Worm (Caenorhabditis elegans) whole organism, L1 larva: Measurements from ENCODE around the gene tsp-2.

ENCODE experiments used
- C34B4.2 ChIP-seq: sonication (generic microtip); optimal IDR thresholded peaks from 2 replicates; lab custom pipeline; 2017; ENCODE audit warnings: mild to moderate bottlenecking, missing genetic modification characterization, missing compliant biosample characterization
- aha-1 ChIP-seq: fragments of 150-350 bp; optimal IDR thresholded peaks from 2 replicates; lab custom pipeline; 2014; ENCODE audit warnings: missing biosample characterization, missing genetic modification characterization
- ama-1 ChIP-seq: fragments of 150-350 bp; optimal IDR thresholded peaks from 2 replicates; lab custom pipeline; 2014
- blmp-1 ChIP-seq: fragments of 150-350 bp; optimal IDR thresholded peaks from 2 replicates; lab custom pipeline; 2014; ENCODE audit warnings: missing biosample characterization, missing genetic modification characterization
- ceh-63 ChIP-seq: fragments of 200-800 bp; sonication (Bioruptor generic); optimal IDR thresholded peaks from 2 replicates; lab custom pipeline; 2018; ENCODE audit warnings: mild to moderate bottlenecking, missing genetic modification characterization, missing compliant biosample characterization
- ceh-82 ChIP-seq, 3 experiments: fragments of 150-350 bp in 1 of 3; sonication (generic microtip) in 2 of 3; optimal IDR thresholded peaks; 2 replicates each; lab custom pipeline; 2014 to 2017; ENCODE audit warnings: missing biosample characterization in 3 of 3, missing genetic modification characterization in 3 of 3
- ceh-88 ChIP-seq: fragments of 200-800 bp; sonication (Bioruptor generic); IDR thresholded peaks from 2 replicates; pipeline ENCODE4 v1.3.6; 2022; ENCODE audit warnings: missing genetic modification characterization, missing compliant biosample characterization
- ceh-90 ChIP-seq: sonication (generic microtip); optimal IDR thresholded peaks from 2 replicates; lab custom pipeline; 2016; ENCODE audit warnings: missing genetic modification characterization, missing compliant biosample characterization
- ces-1 ChIP-seq: fragments of 150-350 bp; optimal IDR thresholded peaks from 2 replicates; lab custom pipeline; 2014; ENCODE audit warnings: missing biosample characterization, missing genetic modification reagents, missing genetic modification characterization
- dsc-1 ChIP-seq: sonication (generic microtip); optimal IDR thresholded peaks from 2 replicates; lab custom pipeline; 2016; ENCODE audit warnings: mild to moderate bottlenecking, missing genetic modification characterization, missing compliant biosample characterization
- efl-1 ChIP-seq, 4 experiments: fragments of 150-350 bp; optimal IDR thresholded peaks in 3 of 4; peaks in 1 of 4; 1 replicate in 1 of 4; 2 replicates in 3 of 4; lab custom pipeline; 2014; ENCODE audit warnings: missing biosample characterization in 2 of 4, missing genetic modification characterization in 2 of 4, missing genetic modification reagents in 2 of 4
- egl-13 ChIP-seq: sonication (generic microtip); optimal IDR thresholded peaks from 2 replicates; lab custom pipeline; 2016; ENCODE audit warnings: missing genotype, missing genetic modification reagents, missing genetic modification characterization, missing compliant biosample characterization
- elt-3 ChIP-seq, 6 experiments: fragments of 150-350 bp in 1 of 6; sonication (generic microtip); optimal IDR thresholded peaks; 2 replicates each; lab custom pipeline; 2017 to 2018; ENCODE audit warnings: missing biosample characterization in 6 of 6, missing genetic modification characterization in 6 of 6, inconsistent platforms in 1 of 6
- fkh-10 ChIP-seq: sonication (generic microtip); optimal IDR thresholded peaks from 2 replicates; lab custom pipeline; 2017; ENCODE audit warnings: missing biosample characterization, missing genetic modification reagents, missing genetic modification characterization
- fkh-4 ChIP-seq: sonication (generic microtip); optimal IDR thresholded peaks from 2 replicates; lab custom pipeline; 2016; ENCODE audit warnings: missing compliant biosample characterization, missing genetic modification characterization, borderline replicate concordance
- fkh-8 ChIP-seq: sonication (generic microtip); optimal IDR thresholded peaks from 2 replicates; lab custom pipeline; 2016; ENCODE audit warnings: mild to moderate bottlenecking, missing genetic modification characterization, missing compliant biosample characterization
- fos-1 ChIP-seq: fragments of 150-350 bp; optimal IDR thresholded peaks from 2 replicates; lab custom pipeline; 2014; ENCODE audit warnings: missing biosample characterization, missing genetic modification characterization
- grh-1 ChIP-seq: fragments of 200-800 bp; sonication (Bioruptor generic); IDR thresholded peaks from 2 replicates; pipeline ENCODE4 v1.3.6; 2022; ENCODE audit warnings: missing genetic modification reagents, missing genetic modification characterization, missing compliant biosample characterization
- hlh-4 ChIP-seq: sonication (generic microtip); optimal IDR thresholded peaks from 2 replicates; lab custom pipeline; 2016; ENCODE audit warnings: mild to moderate bottlenecking, missing genetic modification characterization, missing compliant biosample characterization
- irx-1 ChIP-seq: sonication (generic microtip); optimal IDR thresholded peaks from 2 replicates; lab custom pipeline; 2016; ENCODE audit warnings: missing genetic modification characterization, missing compliant biosample characterization
- isw-1 ChIP-seq: fragments of 200-800 bp; sonication (Bioruptor generic); IDR thresholded peaks from 2 replicates; pipeline ENCODE4 v1.3.6; 2022; ENCODE audit warnings: missing genetic modification characterization, missing compliant biosample characterization
- lin-13 ChIP-seq: fragments of 150-350 bp; optimal IDR thresholded peaks from 2 replicates; lab custom pipeline; 2014; ENCODE audit warnings: missing biosample characterization, missing genetic modification reagents, missing genetic modification characterization
- lin-14 ChIP-seq: fragments of 200-800 bp; sonication (Bioruptor generic); optimal IDR thresholded peaks from 2 replicates; lab custom pipeline; 2018; ENCODE audit warnings: mild to moderate bottlenecking, missing genetic modification characterization, moderate library complexity, missing compliant biosample characterization
- lsy-2 ChIP-seq, 2 experiments: fragments of 150-350 bp; optimal IDR thresholded peaks; 2 replicates each; lab custom pipeline; 2014; ENCODE audit warnings: missing biosample characterization in 2 of 2, missing genetic modification characterization in 2 of 2
- mep-1 ChIP-seq: fragments of 150-350 bp; optimal IDR thresholded peaks from 2 replicates; lab custom pipeline; 2014; ENCODE audit warnings: missing biosample characterization, missing genetic modification characterization
- nhr-11 ChIP-seq: fragments of 150-350 bp; optimal IDR thresholded peaks from 2 replicates; lab custom pipeline; 2014; ENCODE audit warnings: missing biosample characterization, missing genetic modification characterization
- nhr-12 ChIP-seq: sonication (generic microtip); optimal IDR thresholded peaks from 2 replicates; lab custom pipeline; 2017; ENCODE audit warnings: missing biosample characterization, missing genetic modification characterization
- nhr-20 ChIP-seq: sonication (generic microtip); optimal IDR thresholded peaks from 2 replicates; lab custom pipeline; 2016; ENCODE audit warnings: mild to moderate bottlenecking, missing genetic modification characterization, missing compliant biosample characterization
- nhr-28 ChIP-seq: fragments of 150-350 bp; optimal IDR thresholded peaks from 2 replicates; lab custom pipeline; 2014; ENCODE audit warnings: missing biosample characterization, missing genetic modification characterization
- nhr-47 ChIP-seq: sonication (generic microtip); optimal IDR thresholded peaks from 2 replicates; lab custom pipeline; 2016; ENCODE audit warnings: mild to moderate bottlenecking, missing genetic modification characterization, moderate library complexity, missing compliant biosample characterization
- nhr-71 ChIP-seq: sonication (generic microtip); optimal IDR thresholded peaks from 2 replicates; lab custom pipeline; 2016; ENCODE audit warnings: mild to moderate bottlenecking, missing genetic modification characterization, moderate library complexity, missing compliant biosample characterization
- nhr-76 ChIP-seq: sonication (generic microtip); optimal IDR thresholded peaks from 2 replicates; lab custom pipeline; 2017; ENCODE audit warnings: missing biosample characterization, missing genetic modification characterization
- nhr-77 ChIP-seq: fragments of 150-350 bp; optimal IDR thresholded peaks from 2 replicates; lab custom pipeline; 2014; ENCODE audit warnings: missing biosample characterization, missing genetic modification characterization
- nhr-84 ChIP-seq: sonication (generic microtip); optimal IDR thresholded peaks from 2 replicates; lab custom pipeline; 2017; ENCODE audit warnings: missing biosample characterization, missing genetic modification characterization
- nhr-85 ChIP-seq: sonication (generic microtip); peaks from one replicate; lab custom pipeline; 2016; ENCODE audit warnings: missing genetic modification characterization, inconsistent platforms, missing compliant biosample characterization
- pax-3 ChIP-seq: fragments of 200-800 bp; sonication (Bioruptor generic); optimal IDR thresholded peaks from 2 replicates; lab custom pipeline; 2018; ENCODE audit warnings: mild to moderate bottlenecking, missing genetic modification characterization, moderate library complexity, missing compliant biosample characterization
- skn-1 ChIP-seq: fragments of 150-350 bp; optimal IDR thresholded peaks from 2 replicates; lab custom pipeline; 2014; ENCODE audit warnings: missing biosample characterization, missing genetic modification characterization
- snu-23 ChIP-seq: sonication (generic microtip); optimal IDR thresholded peaks from 2 replicates; lab custom pipeline; 2016; ENCODE audit warnings: missing genetic modification characterization, missing compliant biosample characterization
- sox-4 ChIP-seq: sonication (generic microtip); optimal IDR thresholded peaks from 2 replicates; lab custom pipeline; 2016; ENCODE audit warnings: missing genetic modification characterization, missing compliant biosample characterization
- sptf-1 ChIP-seq: fragments of 150-350 bp; optimal IDR thresholded peaks from 2 replicates; lab custom pipeline; 2014; ENCODE audit warnings: missing biosample characterization, missing genetic modification characterization
- sup-37 ChIP-seq: fragments of 200-800 bp; sonication (Bioruptor generic); optimal IDR thresholded peaks from 2 replicates; lab custom pipeline; 2018; ENCODE audit warnings: mild to moderate bottlenecking, missing genetic modification characterization, missing compliant biosample characterization
- swsn-7 ChIP-seq: sonication (generic microtip); optimal IDR thresholded peaks from 2 replicates; lab custom pipeline; 2016; ENCODE audit warnings: missing genetic modification characterization, missing compliant biosample characterization
- unc-30 ChIP-seq: sonication (generic microtip); optimal IDR thresholded peaks from 2 replicates; lab custom pipeline; 2017; ENCODE audit warnings: missing biosample characterization, missing genetic modification characterization
- unc-62 ChIP-seq: fragments of 150-350 bp; optimal IDR thresholded peaks from 2 replicates; lab custom pipeline; 2014; ENCODE audit warnings: missing biosample characterization, missing genetic modification reagents, missing genetic modification characterization
- unc-86 ChIP-seq: sonication (generic microtip); optimal IDR thresholded peaks from 2 replicates; lab custom pipeline; 2016; ENCODE audit warnings: missing genetic modification characterization, missing compliant biosample characterization
- zip-4 ChIP-seq: fragments of 200-800 bp; sonication (Bioruptor generic); optimal IDR thresholded peaks from 2 replicates; lab custom pipeline; 2018; ENCODE audit warnings: mild to moderate bottlenecking, missing genetic modification characterization, moderate library complexity, missing compliant biosample characterization
- ztf-11 ChIP-seq, 2 experiments: sonication (generic microtip); optimal IDR thresholded peaks; 2 replicates each; lab custom pipeline; 2016 to 2017; ENCODE audit warnings: missing genetic modification characterization in 2 of 2, missing biosample characterization in 1 of 2, missing compliant biosample characterization in 1 of 2
- ztf-4 ChIP-seq: fragments of 150-350 bp; optimal IDR thresholded peaks from 2 replicates; lab custom pipeline; 2014; ENCODE audit warnings: missing biosample characterization, missing genetic modification characterization

tsp-2 gene

DNA sequence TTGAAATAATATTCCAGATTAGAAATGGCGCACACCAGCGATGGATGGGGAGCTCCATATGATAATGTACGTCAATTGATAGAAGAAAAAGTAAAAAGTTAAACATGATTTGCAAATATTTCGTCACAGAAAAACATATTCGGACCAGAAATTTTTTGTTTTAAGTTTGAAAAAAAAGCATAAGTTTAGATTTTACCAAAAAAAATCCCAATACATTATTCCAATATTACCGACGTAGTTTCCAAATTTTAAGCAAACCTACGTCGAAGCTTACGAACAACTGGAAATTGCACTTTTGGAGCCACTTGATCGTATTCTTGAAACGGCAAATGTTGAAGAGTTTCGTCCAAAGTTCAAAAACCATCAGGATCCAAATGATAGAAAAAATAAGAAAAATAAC lies 5.1 kb downstream of the tsp-2 start, which contains the start of gene henn-1:
Gene henn-1, plus strand, starts transcription at position 18 of the 400 bp plus-strand sequence.
- TF ChIP-seq sup-37 (GFP tag; lab: Kevin White, UChicago) (no peak), irx-1 (peak; percentile 3), efl-1 (optimal IDR thresholded peaks at IDR 0.05; lab: Kevin White, UChicago) (no peak), efl-1 (GFP tag; optimal IDR thresholded peaks at IDR 0.05 in 1 of 2; lab: Kevin White, UChicago) (peak in 1 of 2 experiments; percentile 90), lsy-2 (tag; optimal IDR thresholded peaks at IDR 0.05; lab: Kevin White, UChicago) (peak in 1 of 2 experiments; percentile 15), ama-1 (lab: Kevin White, UChicago) (peak; percentile 22), nhr-47 (peak; percentile 4)

ce11 chrIII:8229480-8229879 lies 8.3 kb downstream of the tsp-2 start:
- TF ChIP-seq pax-3, result peak; percentile 23
- peak; percentile 43 for TF ChIP-seq swsn-7 (tag; lab: Kevin White, UChicago)
- no peak for TF ChIP-seq irx-1
- peak; percentile 1 for TF ChIP-seq sox-4
- TF ChIP-seq unc-86 (tag; lab: Kevin White, UChicago), result peak; percentile 91
- no peak for TF ChIP-seq nhr-28 (tag; lab: Kevin White, UChicago)
- TF ChIP-seq skn-1 (tag; lab: Kevin White, UChicago), result no peak
- TF ChIP-seq unc-62 (GFP tag; lab: Kevin White, UChicago), result no peak
- TF ChIP-seq ztf-4 (tag; lab: Kevin White, UChicago), result peak; percentile 45
- TF ChIP-seq zip-4 (GFP tag; lab: Kevin White, UChicago), result no peak
- TF ChIP-seq lin-14 (GFP tag; lab: Kevin White, UChicago), result peak; percentile 63
- TF ChIP-seq nhr-84 (tag; lab: Kevin White, UChicago), result no peak
- TF ChIP-seq fkh-8 (tag; lab: Kevin White, UChicago), result peak; percentile 71
- peak; percentile 92 for TF ChIP-seq dsc-1 (tag; lab: Kevin White, UChicago)
- peak; percentile 70 for TF ChIP-seq nhr-47
- peak; percentile 73 for TF ChIP-seq nhr-71 (tag; lab: Kevin White, UChicago)
- peak; percentile 76 for TF ChIP-seq egl-13 (tag; lab: Kevin White, UChicago)
- no peak for TF ChIP-seq ztf-11 (tag; optimal IDR thresholded peaks at IDR 0.05; lab: Kevin White, UChicago)
- TF ChIP-seq nhr-11, result peak; percentile 45
- no peak for TF ChIP-seq fos-1 (tag; lab: Kevin White, UChicago)
- no peak for TF ChIP-seq nhr-12 (tag; lab: Kevin White, UChicago)
- no peak for TF ChIP-seq C34B4.2 (tag; lab: Kevin White, UChicago)
- TF ChIP-seq ceh-63 (GFP tag; lab: Kevin White, UChicago), result no peak
- TF ChIP-seq ceh-82 (tag; optimal IDR thresholded peaks at IDR 0.05; lab: Kevin White, UChicago), result no peak
- TF ChIP-seq sup-37 (GFP tag; lab: Kevin White, UChicago), result no peak
- TF ChIP-seq grh-1 (GFP tag; lab: Robert Waterston, UW), result no peak
- TF ChIP-seq isw-1, result no peak
- TF ChIP-seq mep-1 (tag; lab: Kevin White, UChicago), result no peak
- TF ChIP-seq, all 84 proteins: peak for 12

- peak; percentile 79 for TF ChIP-seq nhr-85
- TF ChIP-seq lsy-2 (tag; optimal IDR thresholded peaks at IDR 0.05; lab: Kevin White, UChicago), result peak in 1 of 2 experiments; percentile 18
- peak; percentile 63 for TF ChIP-seq lin-14 (GFP tag; lab: Kevin White, UChicago)
- TF ChIP-seq lin-13 (GFP tag; lab: Kevin White, UChicago), result peak; percentile 11
- no peak for TF ChIP-seq hlh-4
- no peak for TF ChIP-seq zip-4 (GFP tag; lab: Kevin White, UChicago)
- no peak for TF ChIP-seq ceh-90 (tag; lab: Kevin White, UChicago)
- TF ChIP-seq efl-1 (optimal IDR thresholded peaks at IDR 0.05; lab: Kevin White, UChicago), result no peak
- TF ChIP-seq efl-1 (GFP tag; optimal IDR thresholded peaks at IDR 0.05 in 1 of 2; lab: Kevin White, UChicago), result peak in 1 of 2 experiments; percentile 0
- TF ChIP-seq nhr-76 (tag; lab: Kevin White, UChicago), result no peak
- TF ChIP-seq snu-23 (GFP tag; lab: Kevin White, UChicago), result peak; percentile 6
- no peak for TF ChIP-seq ceh-63 (GFP tag; lab: Kevin White, UChicago)
- no peak for TF ChIP-seq unc-30 (tag; lab: Kevin White, UChicago)
- no peak for TF ChIP-seq ces-1
- no peak for TF ChIP-seq nhr-84 (tag; lab: Kevin White, UChicago)
- TF ChIP-seq fos-1 (tag; lab: Kevin White, UChicago), result no peak
- TF ChIP-seq unc-62 (GFP tag; lab: Kevin White, UChicago), result no peak
- peak in 1 of 6 experiments; percentile 39 for TF ChIP-seq elt-3 (tag; optimal IDR thresholded peaks at IDR 0.05; lab: Kevin White, UChicago)
- TF ChIP-seq nhr-47, result no peak
- no peak for TF ChIP-seq pax-3
- TF ChIP-seq ama-1 (lab: Kevin White, UChicago), result no peak
- TF ChIP-seq blmp-1 (tag; lab: Kevin White, UChicago), result peak; percentile 36
- no peak for TF ChIP-seq nhr-77 (tag; lab: Kevin White, UChicago)
- TF ChIP-seq nhr-20, result no peak
- TF ChIP-seq fkh-10 (GFP tag; lab: Kevin White, UChicago), result no peak
- TF ChIP-seq aha-1, result no peak
- TF ChIP-seq ceh-88, result no peak
- no peak for TF ChIP-seq fkh-8 (tag; lab: Kevin White, UChicago)
- no peak for TF ChIP-seq sptf-1 (tag; lab: Kevin White, UChicago)
- TF ChIP-seq fkh-4, result no peak
- peak; percentile 56 for TF ChIP-seq mep-1 (tag; lab: Kevin White, UChicago)
Measured at ce11 chrIII:8228916-8229315, 8.8 kb downstream of the tsp-2 start.
